Fruit fly (Drosophila melanogaster) whole organism, pupa: ENCODE data around the gene mat.

Experiments
- CG8301 ChIP-seq: fragments of 200-800 bp; sonication (Bioruptor generic); optimal IDR thresholded peaks from 2 replicates; lab custom pipeline; 2018; ENCODE audit warnings: missing biosample characterization, mild to moderate bottlenecking, missing genetic modification characterization
- Pif1A ChIP-seq: fragments of 200-800 bp; sonication (Bioruptor generic); optimal IDR thresholded peaks from 3 replicates; lab custom pipeline; 2016; ENCODE audit warnings: missing biosample characterization, missing genetic modification characterization
- fd96Ca ChIP-seq: fragments of 200-800 bp; sonication (Bioruptor generic); IDR thresholded peaks from 3 replicates; pipeline ENCODE4 v1.3.6; 2022; ENCODE audit warnings: missing biosample characterization, missing genetic modification characterization

DNA sequence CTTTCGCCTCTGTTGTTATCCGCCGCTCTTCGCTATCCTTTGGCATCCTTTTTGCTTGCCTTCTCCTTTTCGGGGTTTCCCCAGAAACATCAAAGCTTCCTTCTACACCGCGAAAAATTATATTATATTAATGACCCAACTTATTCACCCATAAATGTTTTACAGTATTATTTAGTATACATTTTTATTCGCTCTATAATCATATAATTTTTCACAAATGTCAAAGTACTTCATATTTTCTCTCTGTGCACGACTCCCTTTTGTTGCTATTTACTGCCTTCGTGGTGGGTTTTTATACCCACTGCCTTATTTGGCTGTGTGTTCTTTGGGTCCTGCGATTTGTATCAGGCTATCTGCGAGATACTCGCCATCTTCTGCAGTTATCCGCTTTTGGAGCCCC lies 14.5 kb downstream of the mat start:
- TF ChIP-seq Pif1A, result no peak
- TF ChIP-seq CG8301, result no peak
- no peak for TF ChIP-seq fd96Ca (GFP tag; lab: Robert Waterston, UW)
